Fruit fly (Drosophila melanogaster): ENCODE results near the gene ath.

- TF ChIP-seq CG8478 (optimal IDR thresholded peaks at IDR 0.05), result no peak
- no peak for TF ChIP-seq CTCF (optimal IDR thresholded peaks at IDR 0.05)
Observed at dm6 chr2L:10191396-10191795, 19.5 kb upstream of the ath start, which contains the start of gene Fum4.
